Fruit fly (Drosophila melanogaster) whole organism, embryonic: ENCODE results near the gene CG10738.

Experiments used
- Atf-2 ChIP-seq: fragments of 200-800 bp; sonication (Bioruptor generic); optimal IDR thresholded peaks from 2 replicates; lab custom pipeline; 2016; ENCODE audit warnings: missing biosample characterization, missing genetic modification characterization
- CG15073 ChIP-seq: fragments of 200-800 bp; sonication (Bioruptor generic); optimal IDR thresholded peaks from 2 replicates; lab custom pipeline; 2016; ENCODE audit warnings: missing biosample characterization, missing genetic modification characterization
- CG3281 ChIP-seq: fragments of 200-800 bp; sonication (Bioruptor generic); optimal IDR thresholded peaks from 3 replicates; lab custom pipeline; 2017; ENCODE audit warnings: missing biosample characterization, mild to moderate bottlenecking, missing genetic modification characterization
- CG33213 ChIP-seq: fragments of 200-800 bp; sonication (Bioruptor generic); optimal IDR thresholded peaks from 3 replicates; lab custom pipeline; 2016; ENCODE audit warnings: missing biosample characterization, missing genetic modification characterization
- CG42726 ChIP-seq: fragments of 200-800 bp; sonication (Bioruptor generic); IDR thresholded peaks from 2 replicates; pipeline ENCODE4 v1.3.6; 2022; ENCODE audit warnings: missing biosample characterization, missing genetic modification characterization; ENCODE audit not compliant: partially characterized antibody
- CG7357 ChIP-seq: fragments of 200-800 bp; sonication (Bioruptor generic); IDR thresholded peaks from 3 replicates; pipeline ENCODE4 v1.3.6; 2022; ENCODE audit warnings: missing biosample characterization, missing genetic modification characterization
- CTCF ChIP-seq: fragments of 200-800 bp; sonication (Bioruptor generic); optimal IDR thresholded peaks from 2 replicates; lab custom pipeline; 2017; ENCODE audit warnings: missing biosample characterization, mild to moderate bottlenecking, missing genetic modification characterization, moderate library complexity
- MESR4 ChIP-seq: fragments of 200-800 bp; sonication (Bioruptor generic); optimal IDR thresholded peaks from 2 replicates; lab custom pipeline; 2018; ENCODE audit warnings: missing biosample characterization, mild to moderate bottlenecking, missing genetic modification characterization, moderate library complexity
- NC2α ChIP-seq: fragments of 200-800 bp; sonication (Bioruptor generic); optimal IDR thresholded peaks from 2 replicates; lab custom pipeline; 2016; ENCODE audit warnings: missing biosample characterization, missing genetic modification characterization
- cato ChIP-seq: fragments of 200-800 bp; sonication (Bioruptor generic); optimal IDR thresholded peaks from 2 replicates; lab custom pipeline; 2016; ENCODE audit warnings: missing biosample characterization, missing genetic modification characterization, borderline replicate concordance
- ssp ChIP-seq: fragments of 200-800 bp; sonication (Bioruptor generic); IDR thresholded peaks from 2 replicates; pipeline ENCODE4 v1.3.6; 2022; ENCODE audit warnings: missing biosample characterization, missing genetic modification characterization

DNA sequence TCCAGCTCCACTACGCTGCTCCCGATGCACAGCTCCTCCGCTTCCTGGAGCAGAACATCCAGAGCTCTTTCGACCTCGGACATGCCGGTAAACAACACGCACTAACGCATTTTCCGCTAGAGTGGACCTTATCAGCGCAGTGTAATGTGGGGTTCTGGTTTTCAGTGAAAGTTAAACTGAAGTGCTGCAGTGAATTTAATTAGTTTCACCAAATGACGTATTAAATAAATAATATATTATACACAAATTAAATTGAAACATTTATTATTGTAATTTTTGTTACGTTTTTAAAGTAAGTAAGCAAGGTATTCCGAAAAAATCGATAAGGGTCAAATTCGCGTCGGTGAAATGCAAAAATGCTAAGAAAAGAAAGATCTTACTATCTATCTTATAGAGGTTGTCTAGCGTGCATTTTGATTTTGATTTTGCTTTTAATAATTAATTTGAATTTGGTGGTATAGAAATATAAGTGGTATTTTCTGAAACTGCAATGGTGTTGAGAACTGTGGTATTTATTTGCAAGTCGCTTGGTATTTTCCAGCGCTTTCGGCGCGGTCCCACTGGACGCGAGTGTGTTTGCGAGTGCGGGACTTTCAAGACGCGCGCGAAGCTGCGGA, at the start of gene CG10738, which contains the start of gene JMJD7:
- TF ChIP-seq CG33213 (GFP tag; lab: Kevin White, UChicago) (no peak), MESR4 (GFP tag; lab: Kevin White, UChicago) (peak; percentile 15), CG42726 (GFP tag; lab: Robert Waterston, UW) (no peak), CG15073 (GFP tag; lab: Kevin White, UChicago) (peak; percentile 39), CG7357 (GFP tag; lab: Robert Waterston, UW) (peak; percentile 45; the same call in 1 of the 3 replicates), CTCF (peak; percentile 27), NC2α (no peak), ssp (GFP tag; lab: Robert Waterston, UW) (peak; percentile 37), Atf-2 (no peak), cato (no peak), CG3281 (peak; percentile 82)
